Fruit fly (Drosophila melanogaster) whole organism, pupa: Measurements from ENCODE around the gene Tsen34.

Experiments
- CG10348 ChIP-seq: fragments of 200-800 bp; sonication (Bioruptor generic); IDR thresholded peaks from 2 replicates; pipeline ENCODE4 v1.3.6; 2022; ENCODE audit warnings: missing biosample characterization, missing genetic modification characterization
- CG12605 ChIP-seq: fragments of 200-800 bp; sonication (Bioruptor generic); IDR thresholded peaks from 2 replicates; pipeline ENCODE4 v1.3.6; 2022; ENCODE audit warnings: missing biosample characterization, missing genetic modification characterization
- CG13204 ChIP-seq: fragments of 200-800 bp; sonication (Bioruptor generic); optimal IDR thresholded peaks from 2 replicates; lab custom pipeline; 2018; ENCODE audit warnings: missing biosample characterization, mild to moderate bottlenecking, missing genetic modification characterization, moderate library complexity
- CG14655 ChIP-seq: fragments of 200-800 bp; sonication (Bioruptor generic); optimal IDR thresholded peaks from 3 replicates; lab custom pipeline; 2017; ENCODE audit warnings: mild to moderate bottlenecking, missing biosample characterization, missing genetic modification reagents, missing genetic modification characterization
- CG15710 ChIP-seq: fragments of 200-800 bp; sonication (Bioruptor generic); optimal IDR thresholded peaks from 2 replicates; lab custom pipeline; 2018; ENCODE audit warnings: missing biosample characterization, mild to moderate bottlenecking, missing genetic modification characterization, moderate library complexity
- CG17806 ChIP-seq: fragments of 200-800 bp; sonication (Bioruptor generic); optimal IDR thresholded peaks from 2 replicates; lab custom pipeline; 2018; ENCODE audit warnings: missing biosample characterization, mild to moderate bottlenecking, missing genetic modification characterization, moderate library complexity
- CG32121 ChIP-seq: fragments of 200-800 bp; sonication (Bioruptor generic); IDR thresholded peaks from 2 replicates; pipeline ENCODE4 v1.3.6; 2022; ENCODE audit warnings: missing biosample characterization, missing genetic modification characterization
- CG34367 ChIP-seq: fragments of 200-800 bp; sonication (Bioruptor generic); optimal IDR thresholded peaks from 2 replicates; lab custom pipeline; 2018; ENCODE audit warnings: missing biosample characterization, mild to moderate bottlenecking, missing genetic modification characterization
- CG4496 ChIP-seq: fragments of 200-800 bp; sonication (Bioruptor generic); IDR thresholded peaks from 3 replicates; pipeline ENCODE4 v1.3.6; 2022; ENCODE audit warnings: missing biosample characterization, missing genetic modification characterization
- CG8159 ChIP-seq: fragments of 200-800 bp; sonication (Bioruptor generic); optimal IDR thresholded peaks from 3 replicates; lab custom pipeline; 2018; ENCODE audit warnings: missing biosample characterization, mild to moderate bottlenecking, missing genetic modification characterization, moderate library complexity
- CG8301 ChIP-seq: fragments of 200-800 bp; sonication (Bioruptor generic); optimal IDR thresholded peaks from 2 replicates; lab custom pipeline; 2018; ENCODE audit warnings: missing biosample characterization, mild to moderate bottlenecking, missing genetic modification characterization
- CG9948 ChIP-seq: fragments of 200-800 bp; sonication (Bioruptor generic); optimal IDR thresholded peaks from 2 replicates; lab custom pipeline; 2018; ENCODE audit warnings: missing biosample characterization, mild to moderate bottlenecking, missing genetic modification characterization, moderate library complexity
- D1 ChIP-seq: fragments of 200-800 bp; sonication (Bioruptor generic); optimal IDR thresholded peaks from 2 replicates; lab custom pipeline; 2018; ENCODE audit warnings: missing biosample characterization, mild to moderate bottlenecking, missing genetic modification characterization, moderate library complexity
- EcR ChIP-seq: fragments of 200-800 bp; sonication (Bioruptor generic); optimal IDR thresholded peaks from 3 replicates; lab custom pipeline; 2019; ENCODE audit warnings: missing biosample characterization, missing genetic modification characterization, mild to moderate bottlenecking, moderate library complexity, missing genetic modification reagents
- Ets98B ChIP-seq: fragments of 200-800 bp; sonication (Bioruptor generic); IDR thresholded peaks from 2 replicates; pipeline ENCODE4 v1.3.6; 2022; ENCODE audit warnings: missing biosample characterization, missing genetic modification characterization
- Pif1A ChIP-seq: fragments of 200-800 bp; sonication (Bioruptor generic); optimal IDR thresholded peaks from 3 replicates; lab custom pipeline; 2016; ENCODE audit warnings: missing biosample characterization, missing genetic modification characterization
- Pif1B ChIP-seq: fragments of 200-800 bp; sonication (Bioruptor generic); optimal IDR thresholded peaks from 3 replicates; lab custom pipeline; 2016; ENCODE audit warnings: missing biosample characterization, missing genetic modification characterization
- Snoo ChIP-seq: fragments of 200-800 bp; sonication (Bioruptor generic); optimal IDR thresholded peaks from 3 replicates; lab custom pipeline; 2017; ENCODE audit warnings: missing biosample characterization, mild to moderate bottlenecking, missing genetic modification characterization, inconsistent platforms
- fd96Ca ChIP-seq: fragments of 200-800 bp; sonication (Bioruptor generic); IDR thresholded peaks from 3 replicates; pipeline ENCODE4 v1.3.6; 2022; ENCODE audit warnings: missing biosample characterization, missing genetic modification characterization
- gl ChIP-seq: fragments of 200-800 bp; sonication (Bioruptor generic); optimal IDR thresholded peaks from 2 replicates; lab custom pipeline; 2018; ENCODE audit warnings: missing biosample characterization, mild to moderate bottlenecking, missing genetic modification characterization
- rn ChIP-seq: fragments of 200-800 bp; sonication (Bioruptor generic); IDR thresholded peaks from 2 replicates; pipeline ENCODE4 v1.3.6; 2022; ENCODE audit warnings: missing biosample characterization, missing genetic modification characterization

Tsen34 gene

dm6 chr3L:14761837-14762785, at the start of gene Tsen34, which contains the start of gene Mgat4a:
Gene Tsen34, minus strand, starts transcription at chr3L:14761844.
Gene Mgat4a, plus strand, starts transcription at chr3L:14762028.
- TF ChIP-seq CG12605, result 0 out of 2 replicates have a peak, but pooled peaks have one; percentile 43
- no peak for TF ChIP-seq Pif1B (GFP tag; lab: Kevin White, UChicago)
- no peak for TF ChIP-seq CG8159 (tag; lab: Kevin White, UChicago)
- no peak for TF ChIP-seq CG10348 (GFP tag; lab: Robert Waterston, UW)
- TF ChIP-seq gl (tag; lab: Kevin White, UChicago), result peak; percentile 38
- TF ChIP-seq CG34367 (tag; lab: Kevin White, UChicago), result no peak
- no peak for TF ChIP-seq CG13204 (GFP tag; lab: Kevin White, UChicago)
- TF ChIP-seq CG9948 (tag; lab: Kevin White, UChicago), result no peak
- no peak for TF ChIP-seq CG14655 (GFP tag; lab: Kevin White, UChicago)
- TF ChIP-seq Pif1A (GFP tag; lab: Kevin White, UChicago), result no peak
- no peak for TF ChIP-seq fd96Ca (GFP tag; lab: Robert Waterston, UW)
- TF ChIP-seq Snoo (tag; lab: Kevin White, UChicago), result no peak
- TF ChIP-seq CG17806 (tag; lab: Kevin White, UChicago), result peak; percentile 5
- TF ChIP-seq CG15710 (tag; lab: Kevin White, UChicago), result no peak
- TF ChIP-seq Ets98B (GFP tag; lab: Robert Waterston, UW), result peak; percentile 26
- no peak for TF ChIP-seq CG4496
- TF ChIP-seq D1, result no peak
- TF ChIP-seq rn, result no peak
- peak; percentile 74 for TF ChIP-seq EcR (GFP tag; lab: Kevin White, UChicago)
- no peak for TF ChIP-seq CG32121 (GFP tag; lab: Robert Waterston, UW)
- TF ChIP-seq CG8301 (tag; lab: Kevin White, UChicago), result no peak

dm6 chr3L:14804724-14805221, 43.1 kb upstream of the Tsen34 start, which contains the start of gene CG17839:
Gene CG17839, plus strand, starts transcription at chr3L:14805136.
- TF ChIP-seq CG32121 (GFP tag; lab: Robert Waterston, UW), result 0 out of 2 replicates have a peak, but pooled peaks have one; percentile 8
- TF ChIP-seq CG12605, result peak; percentile 51; the same call in 1 of the 2 replicates
- TF ChIP-seq CG4496, result no peak
- peak; percentile 26; the same call in 1 of the 2 replicates for TF ChIP-seq Ets98B (GFP tag; lab: Robert Waterston, UW)

dm6 chr3L:14803236-14803635, 41.6 kb upstream of the Tsen34 start, which contains the start of gene gnu:
Gene gnu, minus strand, starts transcription at chr3L:14803360.
- TF ChIP-seq Snoo (tag; lab: Kevin White, UChicago), result no peak
- TF ChIP-seq gl (tag; lab: Kevin White, UChicago), result no peak
- no peak for TF ChIP-seq CG13204 (GFP tag; lab: Kevin White, UChicago)
- no peak for TF ChIP-seq CG17806 (tag; lab: Kevin White, UChicago)
- no peak for TF ChIP-seq CG8301 (tag; lab: Kevin White, UChicago)
- no peak for TF ChIP-seq EcR (GFP tag; lab: Kevin White, UChicago)
- no peak for TF ChIP-seq CG34367 (tag; lab: Kevin White, UChicago)
- no peak for TF ChIP-seq Ets98B (GFP tag; lab: Robert Waterston, UW)
- no peak for TF ChIP-seq CG14655 (GFP tag; lab: Kevin White, UChicago)
- no peak for TF ChIP-seq rn
- no peak for TF ChIP-seq CG9948 (tag; lab: Kevin White, UChicago)
- TF ChIP-seq CG12605, result no peak
- TF ChIP-seq Pif1A (GFP tag; lab: Kevin White, UChicago), result no peak
- TF ChIP-seq CG32121 (GFP tag; lab: Robert Waterston, UW), result no peak
- no peak for TF ChIP-seq CG10348 (GFP tag; lab: Robert Waterston, UW)
- no peak for TF ChIP-seq fd96Ca (GFP tag; lab: Robert Waterston, UW)
- no peak for TF ChIP-seq CG4496
- TF ChIP-seq CG8159 (tag; lab: Kevin White, UChicago), result no peak
- no peak for TF ChIP-seq Pif1B (GFP tag; lab: Kevin White, UChicago)

- TF ChIP-seq CG4496, result peak; percentile 88
- no peak for TF ChIP-seq CG14655 (GFP tag; lab: Kevin White, UChicago)
- TF ChIP-seq CG12605, result peak; percentile 89
- no peak for TF ChIP-seq CG34367 (tag; lab: Kevin White, UChicago)
- TF ChIP-seq D1, result peak; percentile 88
- TF ChIP-seq CG8301 (tag; lab: Kevin White, UChicago), result no peak
- peak; percentile 74 for TF ChIP-seq CG15710 (tag; lab: Kevin White, UChicago)
- TF ChIP-seq CG9948 (tag; lab: Kevin White, UChicago), result peak; percentile 72
- TF ChIP-seq CG32121 (GFP tag; lab: Robert Waterston, UW), result peak; percentile 77
- TF ChIP-seq EcR (GFP tag; lab: Kevin White, UChicago), result no peak
- no peak for TF ChIP-seq Pif1A (GFP tag; lab: Kevin White, UChicago)
- no peak for TF ChIP-seq CG10348 (GFP tag; lab: Robert Waterston, UW)
- TF ChIP-seq rn, result peak; percentile 62
- no peak for TF ChIP-seq CG8159 (tag; lab: Kevin White, UChicago)
- TF ChIP-seq Snoo (tag; lab: Kevin White, UChicago), result peak; percentile 82
- TF ChIP-seq Ets98B (GFP tag; lab: Robert Waterston, UW), result peak; percentile 90
- TF ChIP-seq fd96Ca (GFP tag; lab: Robert Waterston, UW), result no peak
- TF ChIP-seq gl (tag; lab: Kevin White, UChicago), result peak; percentile 58
- peak; percentile 85 for TF ChIP-seq CG17806 (tag; lab: Kevin White, UChicago)
- TF ChIP-seq CG13204 (GFP tag; lab: Kevin White, UChicago), result no peak
- TF ChIP-seq Pif1B (GFP tag; lab: Kevin White, UChicago), result no peak
Measured at dm6 chr3L:14801854-14802616, 40.4 kb upstream of the Tsen34 start, which contains the start of gene NHP2. Gene NHP2, minus strand, starts transcription at chr3L:14802168.
